Fruit fly (Drosophila melanogaster): ENCODE measurements around the gene CG5676.

Gene CG5676

DNA sequence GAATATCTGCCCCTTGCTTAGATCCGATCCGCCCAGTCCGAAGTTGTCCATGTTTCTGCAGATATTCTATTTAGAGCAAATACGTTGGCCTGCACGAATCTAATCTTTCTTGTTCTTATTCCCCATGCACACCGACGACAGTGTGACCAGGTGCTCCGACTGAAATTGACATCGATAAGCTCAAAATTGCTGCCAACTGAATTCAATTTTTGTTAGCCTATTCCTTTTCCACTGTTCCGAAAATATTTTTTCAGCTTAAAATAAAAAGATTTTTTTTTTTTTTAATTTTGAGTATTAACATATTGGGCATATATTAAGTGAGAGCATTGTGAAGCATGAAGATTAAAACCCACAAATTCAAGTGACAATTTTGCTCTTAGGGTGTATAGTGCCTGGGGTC is 48.1 kb upstream of the CG5676 start, which contains the start of gene nmd (continued):
- peak; percentile 41 for TF ChIP-seq BEAF-32 (GFP tag; optimal IDR thresholded peaks at IDR 0.05)
- peak; percentile 70 for TF ChIP-seq CG4617 (GFP tag; optimal IDR thresholded peaks at IDR 0.05; ENCODE audit: borderline replicate concordance)
- peak; percentile 90 for TF ChIP-seq CG30020 (tag; optimal IDR thresholded peaks at IDR 0.05)
- TF ChIP-seq Lim3 (GFP tag; IDR thresholded peaks at IDR 0.05): no peak
- peak; percentile 14 for TF ChIP-seq CG10267 (tag; optimal IDR thresholded peaks at IDR 0.05)
- TF ChIP-seq unc-4 (GFP tag; IDR thresholded peaks at IDR 0.05; ENCODE audit: partially characterized antibody): peak; percentile 30; the same call in 1 of the 2 replicates
- TF ChIP-seq Hr51 (GFP tag; optimal IDR thresholded peaks at IDR 0.05): peak in 1 of 2 experiments; percentile 24
- no peak for TF ChIP-seq prd (optimal IDR thresholded peaks at IDR 0.05)
- peak; percentile 4; the same call in 1 of the 3 replicates for TF ChIP-seq prd (GFP tag; IDR thresholded peaks at IDR 0.05)
- TF ChIP-seq CG1603 (tag; optimal IDR thresholded peaks at IDR 0.05): peak; percentile 63
- TF ChIP-seq CG3726 (GFP tag; IDR thresholded peaks at IDR 0.05): no peak
- TF ChIP-seq CG5953 (GFP tag; IDR thresholded peaks at IDR 0.05): no peak
- no peak for TF ChIP-seq CG8924 (tag; optimal IDR thresholded peaks at IDR 0.05)
- no peak for TF ChIP-seq sima (GFP tag; optimal IDR thresholded peaks at IDR 0.05)
- peak; percentile 53; the same call in 1 of the 2 replicates for TF ChIP-seq Bgb (GFP tag; IDR thresholded peaks at IDR 0.05; ENCODE audit: partially characterized antibody)
- TF ChIP-seq sisA (GFP tag; IDR thresholded peaks at IDR 0.05): no peak
- TF ChIP-seq CG3847 (GFP tag; IDR thresholded peaks at IDR 0.05): peak; percentile 72
- TF ChIP-seq gem (tag; optimal IDR thresholded peaks at IDR 0.05): peak; percentile 16
- no peak for TF ChIP-seq CG3065 (GFP tag; optimal IDR thresholded peaks at IDR 0.05)
- no peak for TF ChIP-seq lmd (GFP tag; IDR thresholded peaks at IDR 0.05)
- TF ChIP-seq stwl (tag; optimal IDR thresholded peaks at IDR 0.05): peak; percentile 90
- no peak for TF ChIP-seq Dll (GFP tag; IDR thresholded peaks at IDR 0.05; ENCODE audit: partially characterized antibody)
- TF ChIP-seq lilli (GFP tag; optimal IDR thresholded peaks at IDR 0.05): peak; percentile 28
- no peak for TF ChIP-seq Drgx (GFP tag; IDR thresholded peaks at IDR 0.05)
- TF ChIP-seq CG11696 (GFP tag; IDR thresholded peaks at IDR 0.05): no peak
- TF ChIP-seq CG6791 (GFP tag; IDR thresholded peaks at IDR 0.05; ENCODE audit: partially characterized antibody): 0 out of 3 replicates have a peak, but pooled peaks have one; percentile 22
- TF ChIP-seq chif (GFP tag; optimal IDR thresholded peaks at IDR 0.05): peak in 1 of 2 experiments; percentile 3
- peak; percentile 6 for TF ChIP-seq CG15269 (tag; optimal IDR thresholded peaks at IDR 0.05)
- peak; percentile 33 for TF ChIP-seq CG2120 (GFP tag; optimal IDR thresholded peaks at IDR 0.05)
- TF ChIP-seq CG2116 (GFP tag; optimal IDR thresholded peaks at IDR 0.05): peak; percentile 92
- TF ChIP-seq jigr1 (GFP tag; IDR thresholded peaks at IDR 0.05): no peak; the same call in 2 of the 3 replicates
- no peak for TF ChIP-seq croc (GFP tag; conservative IDR thresholded peaks at IDR 0.05)
- TF ChIP-seq nmo (GFP tag; optimal IDR thresholded peaks at IDR 0.05): peak; percentile 41
- peak; percentile 20 for TF ChIP-seq Myb (GFP tag; optimal IDR thresholded peaks at IDR 0.05)
- TF ChIP-seq CG11695 (GFP tag; IDR thresholded peaks at IDR 0.05): no peak
- TF ChIP-seq sr (GFP tag; IDR thresholded peaks at IDR 0.05): no peak
- peak; percentile 13 for TF ChIP-seq CG17829 (tag; optimal IDR thresholded peaks at IDR 0.05)
- TF ChIP-seq CG18476 (GFP tag; optimal IDR thresholded peaks at IDR 0.05): no peak
- peak; percentile 6 for TF ChIP-seq CG2678 (tag; optimal IDR thresholded peaks at IDR 0.05)
- TF ChIP-seq sd (tag; optimal IDR thresholded peaks at IDR 0.05): no peak
- TF ChIP-seq YL-1 (GFP tag; optimal IDR thresholded peaks at IDR 0.05): peak; percentile 64
- TF ChIP-seq CG8290 (GFP tag; optimal IDR thresholded peaks at IDR 0.05): peak; percentile 73
- peak in 1 of 2 experiments; percentile 22 for TF ChIP-seq CG8290 (tag; optimal IDR thresholded peaks at IDR 0.05)
- TF ChIP-seq CG6689 (GFP tag; IDR thresholded peaks at IDR 0.05): no peak
- TF ChIP-seq Ravus (GFP tag; IDR thresholded peaks at IDR 0.05): no peak
- TF ChIP-seq Nf-YC (tag; optimal IDR thresholded peaks at IDR 0.05): peak; percentile 31
- peak; percentile 95 for TF ChIP-seq pfk (GFP tag; optimal IDR thresholded peaks at IDR 0.05)
- TF ChIP-seq ro (GFP tag; IDR thresholded peaks at IDR 0.05): no peak
- no peak for TF ChIP-seq crol (GFP tag; IDR thresholded peaks at IDR 0.05)
- peak; percentile 48 for TF ChIP-seq Dek (tag; optimal IDR thresholded peaks at IDR 0.05)
- TF ChIP-seq zfh1 (GFP tag; IDR thresholded peaks at IDR 0.05): no peak

All from whole organism, embryonic.